Worm (Caenorhabditis elegans): ENCODE measurements around the gene C08F11.17.
A peak's percentile ranks its signal among the peaks of the same experiment; 100 is the strongest.

C08F11.17 gene

DNA sequence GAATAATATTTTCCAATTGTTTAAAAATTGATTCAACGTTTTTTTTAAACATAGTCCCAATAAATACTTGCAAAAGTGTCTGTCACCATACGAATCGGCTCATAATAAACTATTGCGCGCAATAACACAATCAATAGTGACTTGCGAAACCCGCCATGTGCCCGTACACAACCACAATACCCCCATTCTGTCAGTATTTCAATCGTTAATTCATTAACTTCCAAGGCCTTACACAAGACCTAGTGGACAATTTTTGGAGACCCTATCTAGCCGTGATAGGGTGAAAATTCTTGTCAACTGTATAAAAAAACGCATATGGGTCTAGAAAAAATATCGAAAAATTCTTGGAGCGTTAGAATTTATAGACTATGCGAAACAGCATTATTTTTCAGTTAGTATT, 49.5 kb downstream of the C08F11.17 start (continued):
- TF ChIP-seq nfya-1 (tag; optimal IDR thresholded peaks at IDR 0.05; ENCODE audit: borderline replicate concordance, insufficient read depth) (no peak), snpc-1.1 (tag; optimal IDR thresholded peaks at IDR 0.05; ENCODE audit: insufficient read depth) (peak; percentile 94), nfyb-1 (GFP tag; IDR thresholded peaks at IDR 0.05) (no peak), unc-130 (GFP tag; optimal IDR thresholded peaks at IDR 0.05) (no peak), tbx-9 (tag; optimal IDR thresholded peaks at IDR 0.05; ENCODE audit: borderline replicate concordance) (no peak), hrde-1 (tag; optimal IDR thresholded peaks at IDR 0.05; ENCODE audit: borderline replicate concordance) (no peak), B0336.3 (GFP tag; IDR thresholded peaks at IDR 0.05) (no peak), F39B2.1 (GFP tag; IDR thresholded peaks at IDR 0.05) (no peak), dpff-1 (tag; optimal IDR thresholded peaks at IDR 0.05) (no peak), pha-4 (tag; optimal IDR thresholded peaks at IDR 0.05) (no peak), Y56A3A.18 (GFP tag; IDR thresholded peaks at IDR 0.05) (no peak), pbrm-1 (GFP tag; IDR thresholded peaks at IDR 0.05) (peak; percentile 80), D2030.7 (GFP tag; IDR thresholded peaks at IDR 0.05) (peak; percentile 66), tlf-1 (GFP tag; optimal IDR thresholded peaks at IDR 0.05) (no peak), ztf-18 (tag; optimal IDR thresholded peaks at IDR 0.05) (no peak), ztf-25 (GFP tag; IDR thresholded peaks at IDR 0.05) (no peak), snpc-3.4 (tag; optimal IDR thresholded peaks at IDR 0.05) (peak; percentile 90), sptf-2 (GFP tag; optimal IDR thresholded peaks at IDR 0.05) (no peak), repo-1 (tag; optimal IDR thresholded peaks at IDR 0.05) (no peak), B0261.1 (tag; optimal IDR thresholded peaks at IDR 0.05) (no peak), F23B12.7 (tag; optimal IDR thresholded peaks at IDR 0.05; ENCODE audit: insufficient read depth) (no peak), T07F8.4 (tag; optimal IDR thresholded peaks at IDR 0.05) (no peak), nhr-120 (GFP tag; IDR thresholded peaks at IDR 0.05) (no peak), dox-1 (GFP tag; IDR thresholded peaks at IDR 0.05) (peak; percentile 34; the same call in 1 of the 2 replicates), snpc-1.3 (tag; optimal IDR thresholded peaks at IDR 0.05; ENCODE audit: insufficient read depth) (peak; percentile 76), ceh-100 (GFP tag; IDR thresholded peaks at IDR 0.05) (no peak), rcor-1 (GFP tag; IDR thresholded peaks at IDR 0.05) (peak; percentile 14; the same call in 1 of the 2 replicates), chd-7 (tag; optimal IDR thresholded peaks at IDR 0.05) (no peak), attf-5 (GFP tag; optimal IDR thresholded peaks at IDR 0.05) (no peak), F22D6.2 (tag; optimal IDR thresholded peaks at IDR 0.05) (no peak), C06A6.2 (GFP tag; conservative IDR thresholded peaks at IDR 0.05) (no peak), ztf-6 (GFP tag; IDR thresholded peaks at IDR 0.05) (no peak), cebp-2 (GFP tag; IDR thresholded peaks at IDR 0.05) (no peak), C17E4.6 (GFP tag; IDR thresholded peaks at IDR 0.05) (no peak), egl-44 (GFP tag; IDR thresholded peaks at IDR 0.05) (no peak), efl-1 (GFP tag; optimal IDR thresholded peaks at IDR 0.05) (no peak), hmg-20 (GFP tag; IDR thresholded peaks at IDR 0.05) (no peak), hlh-26 (GFP tag; conservative IDR thresholded peaks at IDR 0.05) (no peak), xnd-1 (tag; optimal IDR thresholded peaks at IDR 0.05) (peak; percentile 25), Y53G8AR.9 (GFP tag; conservative IDR thresholded peaks at IDR 0.05) (no peak), ceh-58 (GFP tag; IDR thresholded peaks at IDR 0.05) (no peak), ama-1 (optimal IDR thresholded peaks at IDR 0.05) (no peak), ama-1 (GFP tag; optimal IDR thresholded peaks at IDR 0.05) (no peak), let-526 (GFP tag; IDR thresholded peaks at IDR 0.05) (no peak), attf-6 (GFP tag; IDR thresholded peaks at IDR 0.05) (peak; percentile 98), madf-8 (GFP tag; conservative IDR thresholded peaks at IDR 0.05) (no peak; the same call in 1 of the 2 replicates), F52B5.7 (tag; optimal IDR thresholded peaks at IDR 0.05) (no peak), T26A5.8 (tag; optimal IDR thresholded peaks at IDR 0.05) (no peak), die-1 (tag; optimal IDR thresholded peaks at IDR 0.05) (no peak)

Data from whole organism, young adult.